Worm (Caenorhabditis elegans) whole organism, mixed stage, embryonic: ENCODE data around the gene srv-21.

Experiments
- lsy-2 ChIP-seq: fragments of 150-350 bp; optimal IDR thresholded peaks from 2 replicates; lab custom pipeline; 2014; ENCODE audit warnings: missing biosample characterization, missing genetic modification characterization
- nhr-237 ChIP-seq: fragments of 150-350 bp; optimal IDR thresholded peaks from 2 replicates; lab custom pipeline; 2014; ENCODE audit warnings: missing biosample characterization, missing genetic modification characterization

DNA sequence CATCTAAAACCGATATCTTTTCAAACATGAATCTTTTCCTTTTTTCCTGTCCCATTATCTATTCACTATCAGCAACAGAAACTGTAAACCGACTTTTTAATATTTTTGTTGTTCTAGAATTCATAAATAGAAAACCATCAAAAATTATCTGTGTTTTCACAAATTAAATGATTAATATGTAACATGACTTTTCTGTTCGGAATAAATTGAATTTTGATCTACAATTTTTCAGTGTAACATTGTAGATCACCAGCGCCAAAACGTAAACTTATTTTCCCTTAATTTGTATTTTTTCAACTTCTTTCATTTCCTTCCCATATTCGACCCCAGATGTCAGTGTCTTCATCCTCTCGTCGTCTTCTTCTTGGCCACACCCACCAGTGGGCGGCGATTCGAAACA lies 14.1 kb upstream of the srv-21 start, which contains the start of gene H04M03.3:
- no peak for TF ChIP-seq lsy-2 (tag; lab: Kevin White, UChicago)
- no peak for TF ChIP-seq nhr-237
